Fruit fly (Drosophila melanogaster): Measurements from ENCODE around the gene Spg7.
A peak's percentile ranks its signal among the peaks of the same experiment; 100 is the strongest.

The Spg7 gene

dm6 chrX:2720122-2720521 lies 22.1 kb upstream of the Spg7 start, which contains the start of gene CG2701 (continued):
- TF ChIP-seq z (GFP tag; IDR thresholded peaks at IDR 0.05) (no peak), CG5180 (GFP tag; optimal IDR thresholded peaks at IDR 0.05) (no peak), fd96Cb (tag; optimal IDR thresholded peaks at IDR 0.05) (no peak), CG2678 (tag; optimal IDR thresholded peaks at IDR 0.05) (no peak), CG2712 (tag; optimal IDR thresholded peaks at IDR 0.05) (no peak), CG12744 (GFP tag; optimal IDR thresholded peaks at IDR 0.05) (no peak), CG17912 (GFP tag; optimal IDR thresholded peaks at IDR 0.05) (no peak), pan (optimal IDR thresholded peaks at IDR 0.05) (no peak), pan (GFP tag; optimal IDR thresholded peaks at IDR 0.05 in 1 of 2, IDR thresholded peaks at IDR 0.05 in 1 of 2) (no peak), fru (optimal IDR thresholded peaks at IDR 0.05) (no peak), ab (GFP tag; optimal IDR thresholded peaks at IDR 0.05) (no peak), CG14014 (GFP tag; IDR thresholded peaks at IDR 0.05) (no peak), da (GFP tag; optimal IDR thresholded peaks at IDR 0.05) (no peak), Dip3 (GFP tag; optimal IDR thresholded peaks at IDR 0.05) (peak; percentile 24), Mes4 (GFP tag; optimal IDR thresholded peaks at IDR 0.05) (no peak), crc (GFP tag; optimal IDR thresholded peaks at IDR 0.05) (no peak), CG12659 (GFP tag; optimal IDR thresholded peaks at IDR 0.05) (peak; percentile 32), trh (GFP tag; optimal IDR thresholded peaks at IDR 0.05) (no peak), gce (GFP tag; IDR thresholded peaks at IDR 0.05) (no peak), Usf (GFP tag; optimal IDR thresholded peaks at IDR 0.05) (no peak), Nf-YA (GFP tag; IDR thresholded peaks at IDR 0.05) (no peak), lola (GFP tag; optimal IDR thresholded peaks at IDR 0.05) (no peak), pzg (GFP tag; optimal IDR thresholded peaks at IDR 0.05) (peak; percentile 85), H2.0 (GFP tag; IDR thresholded peaks at IDR 0.05) (no peak), BtbVII (GFP tag; optimal IDR thresholded peaks at IDR 0.05) (no peak), ftz-f1 (GFP tag; optimal IDR thresholded peaks at IDR 0.05) (no peak), CG1233 (GFP tag; optimal IDR thresholded peaks at IDR 0.05) (no peak), Six4 (GFP tag; optimal IDR thresholded peaks at IDR 0.05) (no peak), grn (GFP tag; optimal IDR thresholded peaks at IDR 0.05) (no peak), CG9876 (GFP tag; optimal IDR thresholded peaks at IDR 0.05) (no peak), CG18476 (GFP tag; optimal IDR thresholded peaks at IDR 0.05) (no peak), CG2116 (GFP tag; optimal IDR thresholded peaks at IDR 0.05) (peak; percentile 57), CG2129 (GFP tag; IDR thresholded peaks at IDR 0.05; ENCODE audit: partially characterized antibody) (no peak), CG4617 (GFP tag; optimal IDR thresholded peaks at IDR 0.05; ENCODE audit: borderline replicate concordance) (peak; percentile 78), CG15696 (tag; optimal IDR thresholded peaks at IDR 0.05) (no peak), hkb (optimal IDR thresholded peaks at IDR 0.05) (no peak), hkb (GFP tag; IDR thresholded peaks at IDR 0.05) (no peak), chm (GFP tag; IDR thresholded peaks at IDR 0.05) (no peak), sug (tag; optimal IDR thresholded peaks at IDR 0.05) (no peak), pita (GFP tag; optimal IDR thresholded peaks at IDR 0.05) (no peak), Lhr (GFP tag; optimal IDR thresholded peaks at IDR 0.05) (no peak), TFAM (GFP tag; optimal IDR thresholded peaks at IDR 0.05) (no peak), Xbp1 (GFP tag; optimal IDR thresholded peaks at IDR 0.05) (no peak), CG31224 (GFP tag; IDR thresholded peaks at IDR 0.05) (no peak), hth (optimal IDR thresholded peaks at IDR 0.05) (no peak), CkIIα-i1 (GFP tag; IDR thresholded peaks at IDR 0.05) (no peak), Dbx (GFP tag; IDR thresholded peaks at IDR 0.05) (0 out of 3 replicates have a peak, but pooled peaks have one; percentile 36), CG12391 (tag; optimal IDR thresholded peaks at IDR 0.05) (no peak), CG33213 (GFP tag; optimal IDR thresholded peaks at IDR 0.05) (no peak), oc (tag; optimal IDR thresholded peaks at IDR 0.05) (no peak), abd-A (tag; optimal IDR thresholded peaks at IDR 0.05) (no peak), exex (tag; optimal IDR thresholded peaks at IDR 0.05) (no peak), CG15514 (GFP tag; optimal IDR thresholded peaks at IDR 0.05) (peak; percentile 96)

Data from whole organism, embryonic.